Worm (Caenorhabditis elegans): ENCODE results near the gene K06A9.1.

DNA sequence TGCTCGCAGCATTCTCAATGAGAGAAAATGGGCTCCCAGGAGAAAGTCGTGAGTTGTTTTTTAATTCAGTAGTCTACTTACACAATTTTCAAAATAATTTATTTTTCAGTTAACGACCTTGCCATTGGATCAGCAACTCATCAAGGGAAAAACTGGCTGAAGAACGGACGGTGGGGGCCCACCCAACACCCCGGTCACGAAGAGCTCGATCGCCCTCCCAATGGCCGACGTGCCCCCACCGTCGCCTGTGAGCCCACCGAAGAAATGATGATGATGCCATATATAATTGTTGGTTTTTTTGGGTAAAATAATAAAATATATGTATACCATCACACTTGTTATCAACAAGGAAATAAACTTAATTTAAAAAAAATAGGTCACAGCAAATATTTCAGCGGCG lies 44.4 kb upstream of the K06A9.1 start:
- TF ChIP-seq him-1 (tag; optimal IDR thresholded peaks at IDR 0.05) (no peak), W03F9.2 (tag; optimal IDR thresholded peaks at IDR 0.05) (no peak)

Measured in whole organism, L4/young adult.